Fruit fly (Drosophila melanogaster) whole organism, prepupa: ENCODE data around the gene CG2200.

Source experiments
- Blimp-1 ChIP-seq: fragments of 200-800 bp; sonication (Bioruptor generic); optimal IDR thresholded peaks from 3 replicates; lab custom pipeline; 2017; ENCODE audit warnings: missing biosample characterization, missing genetic modification characterization, mild to moderate bottlenecking, moderate library complexity, missing genetic modification reagents
- CG10631 ChIP-seq: fragments of 200-800 bp; sonication (Bioruptor generic); optimal IDR thresholded peaks from 2 replicates; lab custom pipeline; 2016; ENCODE audit warnings: missing biosample characterization, missing genetic modification characterization
- CG10669 ChIP-seq: fragments of 200-800 bp; sonication (Bioruptor generic); optimal IDR thresholded peaks from 3 replicates; lab custom pipeline; 2018; ENCODE audit warnings: missing biosample characterization, mild to moderate bottlenecking, missing genetic modification characterization, moderate library complexity
- CG11294 ChIP-seq: fragments of 200-800 bp; sonication (Bioruptor generic); IDR thresholded peaks from 2 replicates; pipeline ENCODE4 v1.3.6; 2022; ENCODE audit warnings: missing biosample characterization, missing genetic modification characterization
- CG11762 ChIP-seq: fragments of 200-800 bp; sonication (Bioruptor generic); optimal IDR thresholded peaks from 3 replicates; lab custom pipeline; 2016; ENCODE audit warnings: missing biosample characterization, missing genetic modification characterization; ENCODE audit not compliant: insufficient read depth
- CG15336 ChIP-seq: fragments of 200-800 bp; sonication (Bioruptor generic); IDR thresholded peaks from 2 replicates; pipeline ENCODE4 v1.3.6; 2022; ENCODE audit warnings: missing biosample characterization, missing genetic modification characterization
- CG16779 ChIP-seq: fragments of 200-800 bp; sonication (Bioruptor generic); optimal IDR thresholded peaks from 3 replicates; lab custom pipeline; 2017; ENCODE audit warnings: missing biosample characterization, mild to moderate bottlenecking, missing genetic modification characterization
- CG3032 ChIP-seq: fragments of 200-800 bp; optimal IDR thresholded peaks from 2 replicates; lab custom pipeline; 2019; ENCODE audit warnings: missing biosample characterization, mild to moderate bottlenecking, missing genetic modification characterization, moderate library complexity
- CG31627 ChIP-seq: fragments of 200-800 bp; sonication (Bioruptor generic); optimal IDR thresholded peaks from 3 replicates; lab custom pipeline; 2016; ENCODE audit warnings: missing biosample characterization, missing genetic modification characterization
- CG3919 ChIP-seq: fragments of 200-800 bp; sonication (Bioruptor generic); optimal IDR thresholded peaks from 3 replicates; lab custom pipeline; 2016; ENCODE audit warnings: missing biosample characterization, missing genetic modification characterization
- CG4318 ChIP-seq: fragments of 200-800 bp; sonication (Bioruptor generic); optimal IDR thresholded peaks from 3 replicates; lab custom pipeline; 2017; ENCODE audit warnings: missing biosample characterization, mild to moderate bottlenecking, missing genetic modification characterization
- CG6163 ChIP-seq: fragments of 200-800 bp; sonication (Bioruptor generic); IDR thresholded peaks from 3 replicates; pipeline ENCODE4 v1.3.6; 2022; ENCODE audit warnings: missing biosample characterization, missing genetic modification characterization
- CG6276 ChIP-seq: fragments of 200-800 bp; sonication (Bioruptor generic); optimal IDR thresholded peaks from 2 replicates; lab custom pipeline; 2017; ENCODE audit warnings: missing biosample characterization, mild to moderate bottlenecking, missing genetic modification characterization
- CG6854 ChIP-seq: fragments of 200-800 bp; sonication (Bioruptor generic); optimal IDR thresholded peaks from 2 replicates; lab custom pipeline; 2017; ENCODE audit warnings: missing biosample characterization, mild to moderate bottlenecking, missing genetic modification characterization
- CG7368 ChIP-seq: fragments of 200-800 bp; sonication (Bioruptor generic); optimal IDR thresholded peaks from 3 replicates; lab custom pipeline; 2016; ENCODE audit warnings: missing biosample characterization, missing genetic modification characterization
- CG8119 ChIP-seq: fragments of 200-800 bp; sonication (Bioruptor generic); IDR thresholded peaks from 3 replicates; pipeline ENCODE4 v1.3.6; 2022; ENCODE audit warnings: missing biosample characterization, missing genetic modification characterization
- CG8319 ChIP-seq: fragments of 200-800 bp; sonication (Bioruptor generic); optimal IDR thresholded peaks from 3 replicates; lab custom pipeline; 2016; ENCODE audit warnings: missing biosample characterization, missing genetic modification characterization
- CG8632 ChIP-seq: fragments of 200-800 bp; sonication (Bioruptor generic); optimal IDR thresholded peaks from 3 replicates; lab custom pipeline; 2016; ENCODE audit warnings: missing biosample characterization, missing genetic modification characterization
- CG9139 ChIP-seq: fragments of 200-800 bp; sonication (Bioruptor generic); optimal IDR thresholded peaks from 3 replicates; lab custom pipeline; 2017; ENCODE audit warnings: missing biosample characterization, mild to moderate bottlenecking, missing genetic modification characterization
- Eip75B ChIP-seq: fragments of 200-800 bp; sonication (Bioruptor generic); optimal IDR thresholded peaks from 3 replicates; lab custom pipeline; 2016; ENCODE audit warnings: missing biosample characterization, missing genetic modification characterization
- Eip78C ChIP-seq: fragments of 200-800 bp; sonication (Bioruptor generic); peaks from one replicate; lab custom pipeline; 2016; ENCODE audit warnings: missing biosample characterization, missing genetic modification characterization
- Eip93F ChIP-seq: fragments of 200-800 bp; sonication (Bioruptor generic); optimal IDR thresholded peaks from 2 replicates; lab custom pipeline; 2016; ENCODE audit warnings: missing biosample characterization, mild to moderate bottlenecking, missing genetic modification characterization
- Ets21C ChIP-seq: fragments of 200-800 bp; sonication (Bioruptor generic); optimal IDR thresholded peaks from 3 replicates; lab custom pipeline; 2016; ENCODE audit warnings: missing biosample characterization, missing genetic modification characterization
- Ets96B ChIP-seq: fragments of 200-800 bp; optimal IDR thresholded peaks from 2 replicates; lab custom pipeline; 2019; ENCODE audit warnings: missing biosample characterization, mild to moderate bottlenecking, missing genetic modification characterization, moderate library complexity
- Gug ChIP-seq: fragments of 200-800 bp; sonication (Bioruptor generic); IDR thresholded peaks from 2 replicates; pipeline ENCODE4 v1.3.6; 2022; ENCODE audit warnings: missing biosample characterization, missing genetic modification characterization
- Lpt ChIP-seq: fragments of 200-800 bp; sonication (Bioruptor generic); optimal IDR thresholded peaks from 3 replicates; lab custom pipeline; 2016; ENCODE audit warnings: missing biosample characterization, missing genetic modification characterization
- Met ChIP-seq: fragments of 200-800 bp; sonication (Bioruptor generic); optimal IDR thresholded peaks from 3 replicates; lab custom pipeline; 2016; ENCODE audit warnings: missing biosample characterization, missing genetic modification characterization
- Smox ChIP-seq: fragments of 200-800 bp; sonication (Bioruptor generic); optimal IDR thresholded peaks from 3 replicates; lab custom pipeline; 2016; ENCODE audit warnings: missing biosample characterization, missing genetic modification characterization
- Sox15 ChIP-seq: fragments of 200-800 bp; sonication (Bioruptor generic); optimal IDR thresholded peaks from 3 replicates; lab custom pipeline; 2016; ENCODE audit warnings: missing biosample characterization, missing genetic modification characterization
- cyc ChIP-seq: fragments of 200-800 bp; sonication (Bioruptor generic); optimal IDR thresholded peaks from 3 replicates; lab custom pipeline; 2016; ENCODE audit warnings: missing biosample characterization, missing genetic modification characterization
- dac ChIP-seq: fragments of 200-800 bp; sonication (Bioruptor generic); optimal IDR thresholded peaks from 2 replicates; lab custom pipeline; 2017; ENCODE audit warnings: missing biosample characterization, mild to moderate bottlenecking, missing genetic modification characterization
- eg ChIP-seq: fragments of 200-800 bp; sonication (Bioruptor generic); IDR thresholded peaks from 3 replicates; pipeline ENCODE4 v1.3.6; 2022; ENCODE audit warnings: missing biosample characterization, missing genetic modification characterization
- net ChIP-seq: fragments of 200-800 bp; sonication (Bioruptor generic); optimal IDR thresholded peaks from 3 replicates; lab custom pipeline; 2016; ENCODE audit warnings: missing biosample characterization, missing genetic modification characterization
- pdm3 ChIP-seq: fragments of 200-800 bp; sonication (Bioruptor generic); optimal IDR thresholded peaks from 3 replicates; lab custom pipeline; 2016; ENCODE audit warnings: missing biosample characterization, missing genetic modification characterization
- spab ChIP-seq: fragments of 200-800 bp; sonication (Bioruptor generic); optimal IDR thresholded peaks from 2 replicates; lab custom pipeline; 2017; ENCODE audit warnings: missing biosample characterization, mild to moderate bottlenecking, missing genetic modification characterization, missing genetic modification reagents
- ss ChIP-seq, 2 experiments: fragments of 200-800 bp; sonication (Bioruptor generic); optimal IDR thresholded peaks; 2 replicates in 1 of 2; 3 replicates in 1 of 2; lab custom pipeline; 2017 to 2018; ENCODE audit warnings: mild to moderate bottlenecking in 2 of 2, missing biosample characterization in 2 of 2, missing genetic modification characterization in 2 of 2, moderate library complexity in 1 of 2
- topi ChIP-seq: fragments of 200-800 bp; sonication (Bioruptor generic); optimal IDR thresholded peaks from 3 replicates; lab custom pipeline; 2016; ENCODE audit warnings: missing biosample characterization, missing genetic modification characterization
- vri ChIP-seq: fragments of 200-800 bp; sonication (Bioruptor generic); optimal IDR thresholded peaks from 3 replicates; lab custom pipeline; 2016; ENCODE audit warnings: missing biosample characterization, mild to moderate bottlenecking, missing genetic modification characterization

The CG2200 gene

DNA sequence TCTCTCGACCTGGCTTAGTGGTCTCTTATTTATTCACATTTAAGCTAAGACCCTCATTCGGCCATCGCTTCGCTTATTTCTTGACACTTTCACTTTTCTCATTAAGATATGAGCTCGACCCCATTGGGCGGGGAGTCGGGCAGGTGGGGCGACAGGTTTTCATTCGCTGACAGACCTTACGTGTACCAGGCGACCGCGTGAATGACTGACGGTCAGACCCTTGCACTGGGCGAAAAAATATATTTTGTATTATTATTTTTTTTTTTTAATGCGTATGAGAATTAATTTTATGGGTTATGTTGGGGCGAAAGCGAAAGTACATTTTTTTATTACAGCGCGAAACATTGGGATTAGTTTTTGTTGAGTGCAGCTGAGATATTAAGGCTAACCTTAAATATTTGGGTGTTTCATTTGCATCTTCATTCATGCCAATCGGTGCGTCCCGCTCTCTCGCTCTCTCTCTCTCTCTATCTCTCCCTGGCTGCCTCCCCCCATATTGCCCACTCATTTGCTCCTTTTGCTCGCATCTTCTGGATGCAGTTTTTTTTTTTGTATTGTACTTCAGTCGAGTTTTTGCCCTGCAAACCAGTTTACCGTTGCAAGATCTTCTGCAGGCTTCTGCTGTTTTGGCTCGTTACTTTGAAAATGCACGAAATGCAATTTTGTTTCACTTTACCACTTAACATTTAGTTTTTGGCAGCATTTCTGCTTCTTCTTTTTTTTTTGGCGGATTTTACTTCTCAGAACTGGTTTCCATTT is 43.0 kb downstream of the CG2200 start (continued):
- TF ChIP-seq CG31627 (GFP tag; lab: Kevin White, UChicago) (peak; percentile 40), topi (GFP tag; lab: Kevin White, UChicago) (peak; percentile 81), CG8319 (GFP tag; lab: Kevin White, UChicago) (peak; percentile 53), net (GFP tag; lab: Kevin White, UChicago) (peak; percentile 51), CG6163 (peak; percentile 86), Blimp-1 (peak; percentile 94), eg (GFP tag; lab: Robert Waterston, UW) (no peak; the same call in 2 of the 3 replicates), CG3032 (tag; lab: Kevin White, UChicago) (peak; percentile 27), CG8632 (peak; percentile 75), CG16779 (tag; lab: Kevin White, UChicago) (peak; percentile 52), CG9139 (peak; percentile 46), pdm3 (GFP tag; lab: Kevin White, UChicago) (peak; percentile 6), Smox (peak; percentile 57), CG11294 (GFP tag; lab: Robert Waterston, UW) (0 out of 2 replicates have a peak, but pooled peaks have one; percentile 8), Eip78C (GFP tag; lab: Kevin White, UChicago) (peak; percentile 95), cyc (GFP tag; lab: Kevin White, UChicago) (peak; percentile 49), Gug (GFP tag; lab: Robert Waterston, UW) (0 out of 2 replicates have a peak, but pooled peaks have one; percentile 16), Ets21C (GFP tag; lab: Kevin White, UChicago) (peak; percentile 10), CG10631 (peak; percentile 49), Eip93F (GFP tag; lab: Kevin White, UChicago) (peak; percentile 83), CG10669 (GFP tag; lab: Kevin White, UChicago) (peak; percentile 3), CG4318 (GFP tag; lab: Kevin White, UChicago) (no peak), Ets96B (tag; lab: Kevin White, UChicago) (peak; percentile 35), Eip75B (peak; percentile 85), CG7368 (GFP tag; lab: Kevin White, UChicago) (peak; percentile 44), CG8119 (peak; percentile 65; the same call in 2 of the 3 replicates), Sox15 (peak; percentile 33)

DNA sequence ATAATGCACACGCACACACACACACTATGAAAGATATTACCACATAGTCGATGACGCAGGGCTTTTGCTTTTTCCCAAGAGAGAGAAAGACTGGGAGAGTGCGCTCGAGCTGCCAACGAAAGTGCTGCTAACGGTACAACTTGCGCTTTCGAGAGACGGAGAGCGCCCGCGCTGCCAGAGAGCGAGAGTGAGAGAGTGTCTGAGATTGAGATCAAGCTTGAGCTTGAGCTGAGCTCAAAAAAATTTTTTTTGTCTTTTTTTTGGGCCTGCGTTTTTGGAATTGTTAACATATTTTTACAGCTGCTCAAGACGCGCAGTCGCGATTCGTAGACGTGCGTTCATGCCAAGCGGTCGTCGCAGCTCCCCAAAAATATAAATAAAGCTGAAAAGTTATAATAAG is 44.8 kb downstream of the CG2200 start, which contains the start of gene CG32645:
CG32645 (plus strand) TSS at position 313 of the 400 bp plus-strand sequence.
- TF ChIP-seq Met (GFP tag; lab: Kevin White, UChicago) (no peak), dac (GFP tag; lab: Kevin White, UChicago) (no peak), CG8119 (peak; percentile 42; the same call in 2 of the 3 replicates), CG6163 (0 out of 3 replicates have a peak, but pooled peaks have one; percentile 30), Blimp-1 (peak; percentile 98), Gug (GFP tag; lab: Robert Waterston, UW) (no peak), Lpt (GFP tag; lab: Kevin White, UChicago) (peak; percentile 0), CG7368 (GFP tag; lab: Kevin White, UChicago) (no peak), eg (GFP tag; lab: Robert Waterston, UW) (peak; percentile 51; the same call in 1 of the 3 replicates), CG15336 (GFP tag; lab: Robert Waterston, UW) (peak; percentile 38; the same call in 1 of the 2 replicates), spab (GFP tag; lab: Kevin White, UChicago) (no peak), CG6276 (peak; percentile 48), CG31627 (GFP tag; lab: Kevin White, UChicago) (no peak), CG6854 (peak; percentile 82), CG11762 (GFP tag; lab: Kevin White, UChicago) (no peak), ss (GFP tag; optimal IDR thresholded peaks at IDR 0.05; lab: Kevin White, UChicago) (no peak), Eip78C (GFP tag; lab: Kevin White, UChicago) (peak; percentile 51), vri (peak; percentile 63), CG3919 (GFP tag; lab: Kevin White, UChicago) (peak; percentile 11)
